Fruit fly (Drosophila melanogaster) whole organism, embryonic: ENCODE measurements around the gene CG14452.

ENCODE experiments used
- Abd-B ChIP-seq: fragments of 200-800 bp; sonication (Bioruptor generic); optimal IDR thresholded peaks from 2 replicates; lab custom pipeline; 2018; ENCODE audit warnings: missing biosample characterization, mild to moderate bottlenecking, missing genetic modification characterization, moderate library complexity
- Asciz ChIP-seq: fragments of 200-800 bp; sonication (Bioruptor generic); optimal IDR thresholded peaks from 2 replicates; lab custom pipeline; 2017; ENCODE audit warnings: missing biosample characterization, mild to moderate bottlenecking, missing genetic modification characterization, missing genetic modification reagents
- Blimp-1 ChIP-seq: fragments of 200-800 bp; sonication (Bioruptor generic); optimal IDR thresholded peaks from 3 replicates; lab custom pipeline; 2018; ENCODE audit warnings: missing biosample characterization, missing genetic modification characterization, mild to moderate bottlenecking, moderate library complexity, missing genetic modification reagents
- CG12155 ChIP-seq: fragments of 200-800 bp; sonication (Bioruptor generic); optimal IDR thresholded peaks from 3 replicates; lab custom pipeline; 2016; ENCODE audit warnings: missing biosample characterization, missing genetic modification characterization
- CG12659 ChIP-seq: fragments of 200-800 bp; sonication (Bioruptor generic); optimal IDR thresholded peaks from 3 replicates; lab custom pipeline; 2017; ENCODE audit warnings: mild to moderate bottlenecking, missing biosample characterization, missing genetic modification reagents, missing genetic modification characterization
- CG13424 ChIP-seq: fragments of 200-800 bp; sonication (Bioruptor generic); optimal IDR thresholded peaks from 2 replicates; lab custom pipeline; 2019; ENCODE audit warnings: missing biosample characterization, mild to moderate bottlenecking, missing genetic modification characterization, moderate library complexity
- CG14014 ChIP-seq: fragments of 200-800 bp; sonication (Bioruptor generic); IDR thresholded peaks from 2 replicates; pipeline ENCODE4 v1.3.6; 2022; ENCODE audit warnings: missing biosample characterization, missing genetic modification characterization
- CG14441 ChIP-seq: fragments of 200-800 bp; sonication (Bioruptor generic); IDR thresholded peaks from 2 replicates; pipeline ENCODE4 v1.3.6; 2022; ENCODE audit warnings: missing biosample characterization, missing genetic modification characterization
- CG1603 ChIP-seq: fragments of 200-800 bp; sonication (Bioruptor generic); optimal IDR thresholded peaks from 2 replicates; lab custom pipeline; 2019; ENCODE audit warnings: missing biosample characterization, mild to moderate bottlenecking, missing genetic modification characterization, moderate library complexity
- CG1792 ChIP-seq: fragments of 200-800 bp; sonication (Bioruptor generic); optimal IDR thresholded peaks from 2 replicates; lab custom pipeline; 2016; ENCODE audit warnings: missing biosample characterization, missing genetic modification characterization
- CG18619 ChIP-seq: fragments of 200-800 bp; sonication (Bioruptor generic); optimal IDR thresholded peaks from 3 replicates; lab custom pipeline; 2017; ENCODE audit warnings: missing biosample characterization, mild to moderate bottlenecking, missing genetic modification characterization
- CG3065 ChIP-seq: fragments of 200-800 bp; sonication (Bioruptor generic); optimal IDR thresholded peaks from 2 replicates; lab custom pipeline; 2016; ENCODE audit warnings: missing biosample characterization, missing genetic modification characterization
- CG3838 ChIP-seq: fragments of 200-800 bp; sonication (Bioruptor generic); optimal IDR thresholded peaks from 3 replicates; lab custom pipeline; 2016; ENCODE audit warnings: missing biosample characterization, missing genetic modification characterization
- CG4328 ChIP-seq: fragments of 200-800 bp; sonication (Bioruptor generic); optimal IDR thresholded peaks from 3 replicates; lab custom pipeline; 2017; ENCODE audit warnings: missing biosample characterization, missing genetic modification reagents, missing genetic modification characterization
- CG4360 ChIP-seq: fragments of 200-800 bp; sonication (Bioruptor generic); IDR thresholded peaks from 2 replicates; pipeline ENCODE4 v1.3.6; 2022; ENCODE audit warnings: missing biosample characterization, missing genetic modification characterization
- CG4424 ChIP-seq: fragments of 200-800 bp; sonication (Bioruptor generic); optimal IDR thresholded peaks from 3 replicates; lab custom pipeline; 2016; ENCODE audit warnings: missing biosample characterization, missing genetic modification characterization
- CG9797 ChIP-seq: fragments of 200-800 bp; sonication (Bioruptor generic); optimal IDR thresholded peaks from 3 replicates; lab custom pipeline; 2018; ENCODE audit warnings: missing biosample characterization, mild to moderate bottlenecking, missing genetic modification characterization
- CoRest ChIP-seq: fragments of 200-800 bp; sonication (Bioruptor generic); optimal IDR thresholded peaks from 3 replicates; lab custom pipeline; 2018; ENCODE audit warnings: missing biosample characterization, mild to moderate bottlenecking, missing genetic modification characterization, moderate library complexity
- D19B ChIP-seq: fragments of 200-800 bp; sonication (Bioruptor generic); optimal IDR thresholded peaks from 2 replicates; lab custom pipeline; 2017; ENCODE audit warnings: missing biosample characterization, mild to moderate bottlenecking, missing genetic modification characterization
- HmgD ChIP-seq: fragments of 200-800 bp; sonication (Bioruptor generic); optimal IDR thresholded peaks from 3 replicates; lab custom pipeline; 2016; ENCODE audit warnings: missing biosample characterization, missing genetic modification characterization
- Lim3 ChIP-seq: fragments of 200-800 bp; sonication (Bioruptor generic); IDR thresholded peaks from 2 replicates; pipeline ENCODE4 v1.3.6; 2022; ENCODE audit warnings: missing biosample characterization, missing genetic modification characterization
- Lpt ChIP-seq: fragments of >200 bp; optimal IDR thresholded peaks from 2 replicates; lab custom pipeline; 2018; ENCODE audit warnings: missing biosample characterization, missing genetic modification characterization
- PHDP ChIP-seq: fragments of 200-800 bp; sonication (Bioruptor generic); optimal IDR thresholded peaks from 3 replicates; lab custom pipeline; 2018; ENCODE audit warnings: missing biosample characterization, mild to moderate bottlenecking, missing genetic modification characterization, moderate library complexity
- TFAM ChIP-seq: fragments of 200-800 bp; sonication (Bioruptor generic); optimal IDR thresholded peaks from 2 replicates; lab custom pipeline; 2017; ENCODE audit warnings: missing biosample characterization, missing genetic modification characterization, inconsistent platforms
- YL-1 ChIP-seq: fragments of 200-800 bp; sonication (Bioruptor generic); optimal IDR thresholded peaks from 3 replicates; lab custom pipeline; 2017; ENCODE audit warnings: missing biosample characterization, mild to moderate bottlenecking, missing genetic modification characterization
- dmrt11E ChIP-seq: fragments of 200-800 bp; sonication (Bioruptor generic); optimal IDR thresholded peaks from 3 replicates; lab custom pipeline; 2018; ENCODE audit warnings: missing biosample characterization, mild to moderate bottlenecking, missing genetic modification characterization, moderate library complexity
- hth ChIP-seq: fragments of >200 bp; optimal IDR thresholded peaks from 2 replicates; lab custom pipeline; 2017; ENCODE audit warnings: inconsistent platforms
- lmd ChIP-seq: fragments of 200-800 bp; sonication (Bioruptor generic); IDR thresholded peaks from 2 replicates; pipeline ENCODE4 v1.3.6; 2022; ENCODE audit warnings: missing biosample characterization, missing genetic modification characterization
- mld ChIP-seq: fragments of 200-800 bp; sonication (Bioruptor generic); IDR thresholded peaks from 3 replicates; pipeline ENCODE4 v1.3.6; 2022; ENCODE audit warnings: missing biosample characterization, missing genetic modification characterization; ENCODE audit not compliant: partially characterized antibody
- oc ChIP-seq: fragments of 200-800 bp; sonication (Bioruptor generic); optimal IDR thresholded peaks from 2 replicates; lab custom pipeline; 2018; ENCODE audit warnings: missing biosample characterization, mild to moderate bottlenecking, missing genetic modification characterization, moderate library complexity
- org-1 ChIP-seq: fragments of 200-800 bp; sonication (Bioruptor generic); optimal IDR thresholded peaks from 2 replicates; lab custom pipeline; 2017; ENCODE audit warnings: missing biosample characterization, missing genetic modification characterization
- pb ChIP-seq: fragments of 200-800 bp; sonication (Bioruptor generic); optimal IDR thresholded peaks from 3 replicates; lab custom pipeline; 2016; ENCODE audit warnings: missing biosample characterization, missing genetic modification characterization
- trh ChIP-seq: fragments of 200-800 bp; sonication (Bioruptor generic); optimal IDR thresholded peaks from 2 replicates; lab custom pipeline; 2016; ENCODE audit warnings: missing biosample characterization, missing genetic modification characterization
- ttk ChIP-seq: fragments of 200-800 bp; sonication (Bioruptor generic); IDR thresholded peaks from 2 replicates; pipeline ENCODE4 v2.1.2; 2022; ENCODE audit warnings: missing biosample characterization, missing genetic modification characterization
- zen ChIP-seq: fragments of 200-800 bp; sonication (Bioruptor generic); optimal IDR thresholded peaks from 3 replicates; lab custom pipeline; 2018; ENCODE audit warnings: missing biosample characterization, mild to moderate bottlenecking, missing genetic modification characterization, moderate library complexity
- zen2 ChIP-seq: fragments of 200-800 bp; sonication (Bioruptor generic); IDR thresholded peaks from 3 replicates; pipeline ENCODE4 v1.3.6; 2022; ENCODE audit warnings: missing biosample characterization, missing genetic modification characterization; ENCODE audit not compliant: partially characterized antibody

Gene CG14452

DNA sequence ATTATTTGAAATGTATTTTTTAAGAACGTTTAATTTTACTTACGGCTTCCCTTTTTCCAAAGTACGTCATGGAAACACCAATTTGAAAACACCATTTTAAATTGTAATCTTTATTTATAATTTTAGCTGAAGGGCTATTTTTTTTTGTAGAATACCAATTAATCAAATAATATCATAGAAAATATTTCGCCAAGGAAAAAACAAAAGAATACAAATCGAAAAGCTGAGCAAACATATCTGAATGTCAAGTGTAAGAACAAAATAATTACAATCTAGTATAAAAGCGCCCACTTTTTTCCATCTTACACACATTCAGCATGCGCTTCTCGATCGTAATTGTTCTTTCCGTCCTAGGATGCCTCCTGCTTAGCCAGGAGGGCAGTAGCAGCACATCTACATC, at the start of gene CG14452:
CG14452 (plus strand) TSS at position 301 of the 400 bp plus-strand sequence.
- TF ChIP-seq D19B: no peak
- TF ChIP-seq ttk: no peak
- TF ChIP-seq CG4360 (GFP tag; lab: Robert Waterston, UW): no peak
- no peak for TF ChIP-seq CG3838 (GFP tag; lab: Kevin White, UChicago)
- no peak for TF ChIP-seq CG18619 (GFP tag; lab: Kevin White, UChicago)
- no peak for TF ChIP-seq mld (GFP tag; lab: Robert Waterston, UW)

DNA sequence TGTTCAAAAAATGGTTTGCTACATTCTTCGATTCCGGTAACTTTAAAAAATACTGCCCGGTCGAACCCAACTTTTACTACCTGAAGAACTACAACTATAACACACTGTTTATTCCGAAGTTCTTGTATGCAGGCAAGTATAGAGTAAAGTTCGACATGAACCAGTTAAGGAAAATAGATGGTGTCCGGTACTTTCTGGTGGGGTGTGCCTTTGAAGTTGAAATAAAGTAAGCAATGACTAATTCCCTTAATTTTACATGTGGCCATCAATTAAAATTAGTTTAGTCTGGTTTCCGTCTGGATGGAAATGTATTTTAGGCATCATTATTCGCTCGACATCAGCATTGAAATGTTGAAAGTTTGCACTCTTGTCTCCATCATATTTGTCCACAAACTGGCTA, 49.7 kb upstream of the CG14452 start, which contains the start of gene CG33767:
CG33767 (plus strand) TSS at position 301 of the 400 bp plus-strand sequence.
- no peak for TF ChIP-seq CG4424 (GFP tag; lab: Kevin White, UChicago)
- TF ChIP-seq hth: no peak

DNA sequence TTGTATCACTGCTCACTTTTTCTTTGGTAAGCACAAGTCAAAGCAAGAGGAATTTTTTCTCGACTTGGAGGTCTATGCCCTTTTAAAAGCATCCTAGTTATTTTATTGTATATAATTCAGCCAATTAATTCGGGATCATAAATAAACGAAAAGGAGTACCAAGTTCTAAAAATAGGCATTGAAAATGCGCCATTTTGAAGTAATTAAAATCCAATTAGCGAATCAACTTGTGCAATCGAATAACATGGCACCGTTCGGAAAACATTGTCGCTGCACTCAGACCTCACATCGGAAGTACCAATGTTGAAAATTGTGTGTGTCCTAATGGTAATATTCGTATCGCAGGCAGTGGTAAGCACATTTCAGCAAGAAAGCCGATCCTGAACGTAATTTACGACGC, 48.9 kb upstream of the CG14452 start, which contains the start of gene CG33768:
CG33768 (plus strand) TSS at position 301 of the 400 bp plus-strand sequence.
- TF ChIP-seq CG14441 (GFP tag; lab: Robert Waterston, UW) (no peak), dmrt11E (tag; lab: Kevin White, UChicago) (no peak)

DNA sequence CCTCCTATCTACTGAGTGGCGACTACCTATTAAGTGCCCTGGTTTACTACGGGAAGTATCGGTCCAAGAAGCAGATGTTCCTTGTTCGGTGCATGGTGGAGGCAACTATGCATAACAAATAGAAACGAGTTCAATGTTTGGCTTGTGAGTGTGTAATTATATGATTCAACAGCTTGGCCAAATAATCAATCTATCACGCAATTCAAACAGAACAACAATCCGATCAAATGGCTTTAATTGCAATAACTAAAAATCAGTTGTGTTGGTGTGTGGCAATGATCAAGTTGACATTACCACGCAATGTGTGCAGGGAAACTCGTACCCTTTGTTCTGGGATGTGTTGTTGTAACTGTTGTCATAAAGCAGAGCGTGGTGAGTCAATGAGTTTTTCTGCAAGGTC, 48.1 kb upstream of the CG14452 start, which contains the start of gene CG33769:
CG33769 (plus strand) TSS at position 301 of the 400 bp plus-strand sequence.
- TF ChIP-seq YL-1 (GFP tag; lab: Kevin White, UChicago) (no peak), Abd-B (GFP tag; lab: Kevin White, UChicago) (no peak)
- TF ChIP-seq, all 482 proteins: peak for 0

DNA sequence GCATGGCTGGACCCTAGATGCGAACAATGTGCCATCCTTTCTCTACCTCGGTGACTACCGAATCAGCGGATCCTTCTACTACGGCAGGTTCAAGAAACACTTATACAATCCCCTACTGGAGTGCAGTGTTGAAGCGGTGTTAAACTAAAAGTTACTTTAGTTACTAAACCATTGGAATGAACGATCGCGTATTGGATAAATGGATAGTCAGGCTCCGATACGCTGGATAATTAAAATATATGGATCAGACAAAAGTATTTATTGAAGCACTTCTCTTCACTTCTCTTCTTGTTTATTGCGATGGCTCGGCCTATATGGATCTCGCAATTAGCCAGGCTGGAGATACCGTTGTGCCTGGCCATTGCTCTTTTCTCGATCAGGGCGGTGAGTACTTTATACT, 47.4 kb upstream of the CG14452 start, which contains the start of gene CG33770:
CG33770 (plus strand) TSS at position 301 of the 400 bp plus-strand sequence.
- no peak for TF ChIP-seq org-1
- TF ChIP-seq oc (tag; lab: Kevin White, UChicago): no peak
- TF ChIP-seq PHDP (tag; lab: Kevin White, UChicago): no peak
- TF ChIP-seq CG13424 (tag; lab: Kevin White, UChicago): no peak
- no peak for TF ChIP-seq lmd (GFP tag; lab: Robert Waterston, UW)
- TF ChIP-seq CG1603: no peak
- no peak for TF ChIP-seq Lpt (GFP tag; lab: Kevin White, UChicago)
- no peak for TF ChIP-seq CG12155 (GFP tag; lab: Kevin White, UChicago)
- no peak for TF ChIP-seq Blimp-1 (GFP tag; lab: Kevin White, UChicago)
- no peak for TF ChIP-seq CG14014 (GFP tag; lab: Robert Waterston, UW)
- TF ChIP-seq Asciz (GFP tag; lab: Kevin White, UChicago): no peak
- TF ChIP-seq CG3065 (GFP tag; lab: Kevin White, UChicago): no peak
- TF ChIP-seq CoRest (tag; lab: Kevin White, UChicago): no peak
- no peak for TF ChIP-seq pb
- TF ChIP-seq trh (GFP tag; lab: Kevin White, UChicago): no peak
- no peak for TF ChIP-seq Lim3

DNA sequence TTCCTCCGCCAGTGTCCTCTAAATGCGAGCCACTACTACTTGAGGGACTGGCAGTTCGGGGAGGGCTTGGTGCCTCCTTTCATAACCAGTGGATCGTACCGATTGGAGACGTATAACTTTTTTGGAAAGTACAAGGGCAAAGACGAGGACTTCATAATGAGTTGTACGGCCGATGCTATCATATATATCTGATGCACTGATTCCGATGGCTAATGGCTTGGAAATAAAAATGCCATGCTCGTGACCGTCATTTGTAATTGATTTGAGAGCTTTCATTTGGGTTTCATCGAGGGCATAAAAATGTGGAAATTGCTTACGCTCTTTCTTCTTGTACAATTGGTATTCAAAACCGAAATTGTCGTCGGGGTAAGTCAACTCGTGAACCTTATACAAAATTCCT, 46.7 kb upstream of the CG14452 start, which contains the start of gene CG33771:
CG33771 (plus strand) TSS at position 301 of the 400 bp plus-strand sequence.
- TF ChIP-seq Blimp-1 (GFP tag; lab: Kevin White, UChicago) (no peak), CG9797 (no peak), CG1792 (no peak), zen2 (GFP tag; lab: Robert Waterston, UW) (no peak), HmgD (GFP tag; lab: Kevin White, UChicago) (no peak), CG4328 (GFP tag; lab: Kevin White, UChicago) (no peak), CG12659 (GFP tag; lab: Kevin White, UChicago) (no peak), zen (tag; lab: Kevin White, UChicago) (no peak), TFAM (GFP tag; lab: Kevin White, UChicago) (no peak)
